Fruit fly (Drosophila melanogaster) whole organism, prepupa: Measurements from ENCODE around the gene CG4733.

Experiments
- Blimp-1 ChIP-seq: fragments of 200-800 bp; sonication (Bioruptor generic); optimal IDR thresholded peaks from 3 replicates; lab custom pipeline; 2017; ENCODE audit warnings: missing biosample characterization, missing genetic modification characterization, mild to moderate bottlenecking, moderate library complexity, missing genetic modification reagents
- CG10631 ChIP-seq: fragments of 200-800 bp; sonication (Bioruptor generic); optimal IDR thresholded peaks from 2 replicates; lab custom pipeline; 2016; ENCODE audit warnings: missing biosample characterization, missing genetic modification characterization
- CG10669 ChIP-seq: fragments of 200-800 bp; sonication (Bioruptor generic); optimal IDR thresholded peaks from 3 replicates; lab custom pipeline; 2018; ENCODE audit warnings: missing biosample characterization, mild to moderate bottlenecking, missing genetic modification characterization, moderate library complexity
- CG11294 ChIP-seq: fragments of 200-800 bp; sonication (Bioruptor generic); IDR thresholded peaks from 2 replicates; pipeline ENCODE4 v1.3.6; 2022; ENCODE audit warnings: missing biosample characterization, missing genetic modification characterization
- CG11762 ChIP-seq: fragments of 200-800 bp; sonication (Bioruptor generic); optimal IDR thresholded peaks from 3 replicates; lab custom pipeline; 2016; ENCODE audit warnings: missing biosample characterization, missing genetic modification characterization; ENCODE audit not compliant: insufficient read depth
- CG11902 ChIP-seq: fragments of 200-800 bp; sonication (Bioruptor generic); optimal IDR thresholded peaks from 3 replicates; lab custom pipeline; 2016; ENCODE audit warnings: missing biosample characterization, missing genetic modification characterization
- CG15336 ChIP-seq: fragments of 200-800 bp; sonication (Bioruptor generic); IDR thresholded peaks from 2 replicates; pipeline ENCODE4 v1.3.6; 2022; ENCODE audit warnings: missing biosample characterization, missing genetic modification characterization
- CG16779 ChIP-seq: fragments of 200-800 bp; sonication (Bioruptor generic); optimal IDR thresholded peaks from 3 replicates; lab custom pipeline; 2017; ENCODE audit warnings: missing biosample characterization, mild to moderate bottlenecking, missing genetic modification characterization
- CG3032 ChIP-seq: fragments of 200-800 bp; optimal IDR thresholded peaks from 2 replicates; lab custom pipeline; 2019; ENCODE audit warnings: missing biosample characterization, mild to moderate bottlenecking, missing genetic modification characterization, moderate library complexity
- CG31627 ChIP-seq: fragments of 200-800 bp; sonication (Bioruptor generic); optimal IDR thresholded peaks from 3 replicates; lab custom pipeline; 2016; ENCODE audit warnings: missing biosample characterization, missing genetic modification characterization
- CG32006 ChIP-seq: fragments of 200-800 bp; sonication (Bioruptor generic); optimal IDR thresholded peaks from 3 replicates; lab custom pipeline; 2017; ENCODE audit warnings: missing biosample characterization, mild to moderate bottlenecking, missing genetic modification characterization
- CG34406 ChIP-seq: fragments of 200-800 bp; sonication (Bioruptor generic); optimal IDR thresholded peaks from 3 replicates; lab custom pipeline; 2016; ENCODE audit warnings: missing biosample characterization, missing genetic modification characterization
- CG3919 ChIP-seq: fragments of 200-800 bp; sonication (Bioruptor generic); optimal IDR thresholded peaks from 3 replicates; lab custom pipeline; 2016; ENCODE audit warnings: missing biosample characterization, missing genetic modification characterization
- CG4318 ChIP-seq: fragments of 200-800 bp; sonication (Bioruptor generic); optimal IDR thresholded peaks from 3 replicates; lab custom pipeline; 2017; ENCODE audit warnings: missing biosample characterization, mild to moderate bottlenecking, missing genetic modification characterization
- CG6276 ChIP-seq: fragments of 200-800 bp; sonication (Bioruptor generic); optimal IDR thresholded peaks from 2 replicates; lab custom pipeline; 2017; ENCODE audit warnings: missing biosample characterization, mild to moderate bottlenecking, missing genetic modification characterization
- CG6792 ChIP-seq: fragments of 200-800 bp; sonication (Bioruptor generic); optimal IDR thresholded peaks from 3 replicates; lab custom pipeline; 2016; ENCODE audit warnings: missing biosample characterization, missing genetic modification characterization
- CG6808 ChIP-seq: fragments of 200-800 bp; sonication (Bioruptor generic); optimal IDR thresholded peaks from 3 replicates; lab custom pipeline; 2017; ENCODE audit warnings: missing biosample characterization, missing genetic modification characterization, mild to moderate bottlenecking, moderate library complexity, missing genetic modification reagents
- CG7368 ChIP-seq: fragments of 200-800 bp; sonication (Bioruptor generic); optimal IDR thresholded peaks from 3 replicates; lab custom pipeline; 2016; ENCODE audit warnings: missing biosample characterization, missing genetic modification characterization
- CG8119 ChIP-seq: fragments of 200-800 bp; sonication (Bioruptor generic); IDR thresholded peaks from 3 replicates; pipeline ENCODE4 v1.3.6; 2022; ENCODE audit warnings: missing biosample characterization, missing genetic modification characterization
- CG9139 ChIP-seq: fragments of 200-800 bp; sonication (Bioruptor generic); optimal IDR thresholded peaks from 3 replicates; lab custom pipeline; 2017; ENCODE audit warnings: missing biosample characterization, mild to moderate bottlenecking, missing genetic modification characterization
- Eip78C ChIP-seq: fragments of 200-800 bp; sonication (Bioruptor generic); peaks from one replicate; lab custom pipeline; 2016; ENCODE audit warnings: missing biosample characterization, missing genetic modification characterization
- Eip93F ChIP-seq: fragments of 200-800 bp; sonication (Bioruptor generic); optimal IDR thresholded peaks from 2 replicates; lab custom pipeline; 2016; ENCODE audit warnings: missing biosample characterization, mild to moderate bottlenecking, missing genetic modification characterization
- Ets21C ChIP-seq: fragments of 200-800 bp; sonication (Bioruptor generic); optimal IDR thresholded peaks from 3 replicates; lab custom pipeline; 2016; ENCODE audit warnings: missing biosample characterization, missing genetic modification characterization
- Gug ChIP-seq: fragments of 200-800 bp; sonication (Bioruptor generic); IDR thresholded peaks from 2 replicates; pipeline ENCODE4 v1.3.6; 2022; ENCODE audit warnings: missing biosample characterization, missing genetic modification characterization
- Hr38 ChIP-seq: sonication (Bioruptor generic); optimal IDR thresholded peaks from 2 replicates; lab custom pipeline; 2016; ENCODE audit warnings: missing biosample characterization, missing genetic modification characterization
- Hr39 ChIP-seq: fragments of 200-800 bp; sonication (Bioruptor generic); optimal IDR thresholded peaks from 2 replicates; lab custom pipeline; 2016; ENCODE audit warnings: missing biosample characterization, missing genetic modification characterization
- Hr4 ChIP-seq: fragments of 200-800 bp; sonication (Bioruptor generic); optimal IDR thresholded peaks from 3 replicates; lab custom pipeline; 2016; ENCODE audit warnings: missing biosample characterization, missing genetic modification characterization
- Lpt ChIP-seq: fragments of 200-800 bp; sonication (Bioruptor generic); optimal IDR thresholded peaks from 3 replicates; lab custom pipeline; 2016; ENCODE audit warnings: missing biosample characterization, missing genetic modification characterization
- Met ChIP-seq: fragments of 200-800 bp; sonication (Bioruptor generic); optimal IDR thresholded peaks from 3 replicates; lab custom pipeline; 2016; ENCODE audit warnings: missing biosample characterization, missing genetic modification characterization
- OdsH ChIP-seq: fragments of 200-800 bp; sonication (Bioruptor generic); optimal IDR thresholded peaks from 3 replicates; lab custom pipeline; 2016; ENCODE audit warnings: missing biosample characterization, missing genetic modification characterization
- Smox ChIP-seq: fragments of 200-800 bp; sonication (Bioruptor generic); optimal IDR thresholded peaks from 3 replicates; lab custom pipeline; 2016; ENCODE audit warnings: missing biosample characterization, missing genetic modification characterization
- Sox14 ChIP-seq: fragments of 200-800 bp; sonication (Bioruptor generic); optimal IDR thresholded peaks from 3 replicates; lab custom pipeline; 2016; ENCODE audit warnings: missing biosample characterization, missing genetic modification characterization
- achi ChIP-seq: fragments of 200-800 bp; sonication (Bioruptor generic); optimal IDR thresholded peaks from 3 replicates; lab custom pipeline; 2016; ENCODE audit warnings: missing biosample characterization, missing genetic modification characterization
- acj6 ChIP-seq: fragments of 200-800 bp; sonication (Bioruptor generic); optimal IDR thresholded peaks from 3 replicates; lab custom pipeline; 2016; ENCODE audit warnings: missing biosample characterization, missing genetic modification characterization
- dac ChIP-seq: fragments of 200-800 bp; sonication (Bioruptor generic); optimal IDR thresholded peaks from 2 replicates; lab custom pipeline; 2017; ENCODE audit warnings: missing biosample characterization, mild to moderate bottlenecking, missing genetic modification characterization
- dsx ChIP-seq: fragments of 200-800 bp; optimal IDR thresholded peaks from 3 replicates; lab custom pipeline; 2019; ENCODE audit warnings: missing biosample characterization, mild to moderate bottlenecking, missing genetic modification characterization, moderate library complexity; ENCODE audit not compliant: poor library complexity, severe bottlenecking
- eg ChIP-seq: fragments of 200-800 bp; sonication (Bioruptor generic); IDR thresholded peaks from 3 replicates; pipeline ENCODE4 v1.3.6; 2022; ENCODE audit warnings: missing biosample characterization, missing genetic modification characterization
- esn ChIP-seq: fragments of 200-800 bp; sonication (Bioruptor generic); optimal IDR thresholded peaks from 2 replicates; lab custom pipeline; 2016; ENCODE audit warnings: missing biosample characterization, mild to moderate bottlenecking, missing genetic modification characterization, moderate library complexity
- fd59A ChIP-seq: fragments of 200-800 bp; sonication (Bioruptor generic); optimal IDR thresholded peaks from 2 replicates; lab custom pipeline; 2017; ENCODE audit warnings: missing biosample characterization, mild to moderate bottlenecking, missing genetic modification characterization, missing genetic modification reagents
- fd85E ChIP-seq: fragments of 200-800 bp; sonication (Bioruptor generic); optimal IDR thresholded peaks from 3 replicates; lab custom pipeline; 2016; ENCODE audit warnings: missing biosample characterization, missing genetic modification characterization
- fkh ChIP-seq: fragments of 200-800 bp; sonication (Bioruptor generic); optimal IDR thresholded peaks from 3 replicates; lab custom pipeline; 2017; ENCODE audit warnings: missing biosample characterization, mild to moderate bottlenecking, missing genetic modification characterization, moderate library complexity
- net ChIP-seq: fragments of 200-800 bp; sonication (Bioruptor generic); optimal IDR thresholded peaks from 3 replicates; lab custom pipeline; 2016; ENCODE audit warnings: missing biosample characterization, missing genetic modification characterization
- pdm3 ChIP-seq: fragments of 200-800 bp; sonication (Bioruptor generic); optimal IDR thresholded peaks from 3 replicates; lab custom pipeline; 2016; ENCODE audit warnings: missing biosample characterization, missing genetic modification characterization
- spab ChIP-seq: fragments of 200-800 bp; sonication (Bioruptor generic); optimal IDR thresholded peaks from 2 replicates; lab custom pipeline; 2017; ENCODE audit warnings: missing biosample characterization, mild to moderate bottlenecking, missing genetic modification characterization, missing genetic modification reagents
- ss ChIP-seq, 2 experiments: fragments of 200-800 bp; sonication (Bioruptor generic); optimal IDR thresholded peaks; 2 replicates in 1 of 2; 3 replicates in 1 of 2; lab custom pipeline; 2017 to 2018; ENCODE audit warnings: mild to moderate bottlenecking in 2 of 2, missing biosample characterization in 2 of 2, missing genetic modification characterization in 2 of 2, moderate library complexity in 1 of 2
- topi ChIP-seq: fragments of 200-800 bp; sonication (Bioruptor generic); optimal IDR thresholded peaks from 3 replicates; lab custom pipeline; 2016; ENCODE audit warnings: missing biosample characterization, missing genetic modification characterization

CG4733 gene

dm6 chr3R:19902926-19903739, 12.6 kb downstream of the CG4733 start, which contains the start of gene ClpX (continued):
- TF ChIP-seq Sox14 (GFP tag; lab: Kevin White, UChicago): no peak
- TF ChIP-seq fd59A (GFP tag; lab: Kevin White, UChicago): no peak
- no peak for TF ChIP-seq Hr38
- TF ChIP-seq ss (GFP tag; optimal IDR thresholded peaks at IDR 0.05; lab: Kevin White, UChicago): no peak
- no peak for TF ChIP-seq fkh (GFP tag; lab: Kevin White, UChicago)
- no peak for TF ChIP-seq Hr39 (GFP tag; lab: Kevin White, UChicago)
- no peak for TF ChIP-seq net (GFP tag; lab: Kevin White, UChicago)
- no peak for TF ChIP-seq CG31627
- no peak for TF ChIP-seq Smox
- TF ChIP-seq Met (GFP tag; lab: Kevin White, UChicago): no peak
- TF ChIP-seq CG15336 (GFP tag; lab: Robert Waterston, UW): 0 out of 2 replicates have a peak, but pooled peaks have one; percentile 20

DNA sequence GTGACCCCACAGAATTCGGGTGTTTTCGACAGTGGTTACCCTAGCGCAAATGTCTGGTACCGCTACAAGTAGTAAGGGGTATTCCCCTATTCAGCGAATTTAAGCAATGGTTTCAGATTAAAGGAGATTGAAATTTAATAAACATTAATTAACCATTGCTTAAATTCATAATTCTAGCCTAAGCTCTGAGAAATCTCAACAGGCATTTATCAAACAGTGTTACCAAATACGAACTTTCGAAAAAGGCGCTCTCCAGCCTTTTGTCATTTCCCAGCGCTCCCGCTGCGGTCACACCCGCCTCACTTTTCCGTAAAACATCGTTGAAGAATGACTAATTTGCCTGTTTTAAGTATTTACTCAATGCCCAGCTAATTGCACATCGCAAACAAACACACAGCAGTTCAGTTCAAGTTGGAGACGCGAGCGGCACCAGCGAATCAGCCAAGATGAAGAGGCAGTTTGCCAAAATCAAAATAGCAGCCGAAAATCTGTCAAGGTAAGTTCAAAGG, 14.4 kb downstream of the CG4733 start, which contains the start of the genes Surf6 and RhoGAP92B:
Gene Surf6 (minus strand): TSS at position 4 of the 509 bp plus-strand sequence.
Gene RhoGAP92B (plus strand): TSS at position 300 of the 509 bp plus-strand sequence.
- TF ChIP-seq fkh (GFP tag; lab: Kevin White, UChicago) (peak; percentile 60), CG16779 (tag; lab: Kevin White, UChicago) (peak; percentile 49), esn (peak; percentile 50), fd59A (GFP tag; lab: Kevin White, UChicago) (no peak), CG6808 (GFP tag; lab: Kevin White, UChicago) (peak; percentile 52), fd85E (GFP tag; lab: Kevin White, UChicago) (peak; percentile 29), pdm3 (GFP tag; lab: Kevin White, UChicago) (no peak), Gug (GFP tag; lab: Robert Waterston, UW) (0 out of 2 replicates have a peak, but pooled peaks have one; percentile 22), CG8119 (GFP tag; lab: Robert Waterston, UW) (peak; percentile 23; the same call in 1 of the 3 replicates), Hr4 (GFP tag; lab: Kevin White, UChicago) (peak; percentile 51), CG11902 (GFP tag; lab: Kevin White, UChicago) (peak; percentile 19), achi (GFP tag; lab: Kevin White, UChicago) (peak; percentile 62), Blimp-1 (GFP tag; lab: Kevin White, UChicago) (no peak), Ets21C (GFP tag; lab: Kevin White, UChicago) (peak; percentile 46), Met (GFP tag; lab: Kevin White, UChicago) (peak; percentile 68), eg (peak; percentile 64; the same call in 2 of the 3 replicates), CG6792 (GFP tag; lab: Kevin White, UChicago) (peak; percentile 47), OdsH (GFP tag; lab: Kevin White, UChicago) (peak; percentile 42), CG10631 (GFP tag; lab: Kevin White, UChicago) (no peak), CG3032 (tag; lab: Kevin White, UChicago) (peak; percentile 53), spab (GFP tag; lab: Kevin White, UChicago) (no peak), dac (GFP tag; lab: Kevin White, UChicago) (no peak), net (GFP tag; lab: Kevin White, UChicago) (peak; percentile 62), CG34406 (GFP tag; lab: Kevin White, UChicago) (peak; percentile 35), Hr38 (no peak), CG10669 (GFP tag; lab: Kevin White, UChicago) (peak; percentile 13), CG6276 (GFP tag; lab: Kevin White, UChicago) (no peak), Lpt (GFP tag; lab: Kevin White, UChicago) (no peak), CG4318 (GFP tag; lab: Kevin White, UChicago) (no peak), dsx (peak; percentile 43), CG32006 (no peak), CG11762 (GFP tag; lab: Kevin White, UChicago) (no peak), acj6 (GFP tag; lab: Kevin White, UChicago) (peak; percentile 42), CG9139 (GFP tag; lab: Kevin White, UChicago) (peak; percentile 44), ss (GFP tag; optimal IDR thresholded peaks at IDR 0.05; lab: Kevin White, UChicago) (peak; percentile 40 to 62), CG7368 (GFP tag; lab: Kevin White, UChicago) (peak; percentile 6), Eip93F (GFP tag; lab: Kevin White, UChicago) (no peak), CG11294 (GFP tag; lab: Robert Waterston, UW) (no peak), CG3919 (peak; percentile 62), topi (GFP tag; lab: Kevin White, UChicago) (peak; percentile 67), CG31627 (peak; percentile 66), CG15336 (GFP tag; lab: Robert Waterston, UW) (0 out of 2 replicates have a peak, but pooled peaks have one; percentile 36), Eip78C (GFP tag; lab: Kevin White, UChicago) (peak; percentile 79)
